Worm (Caenorhabditis elegans): Measurements from ENCODE around the gene Y56A3A.28.
A peak's percentile ranks its signal among the peaks of the same experiment; 100 is the strongest.

The Y56A3A.28 gene

DNA sequence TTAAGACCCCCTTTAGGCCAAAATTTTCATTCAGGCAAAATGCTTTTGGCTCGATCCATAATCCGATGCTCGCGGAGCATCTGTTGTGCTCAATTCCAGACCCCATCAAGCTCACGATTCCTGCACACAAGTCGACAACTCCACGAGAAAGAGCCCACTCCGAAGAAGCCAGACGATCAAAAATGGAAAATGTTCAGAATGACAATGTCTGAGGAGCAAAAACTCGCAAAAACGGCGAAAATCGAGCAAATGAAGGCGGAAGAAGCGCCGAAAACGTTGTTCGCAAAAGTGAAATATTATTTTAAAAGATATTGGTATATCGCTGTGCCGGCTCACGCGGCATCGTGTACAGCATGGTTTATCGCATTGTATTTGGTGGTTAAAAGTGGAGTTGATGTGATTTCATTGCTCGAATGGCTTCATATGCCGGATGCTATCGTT lies 49.5 kb downstream of the Y56A3A.28 start, which contains the start of gene Y56A3A.22 (continued):
- TF ChIP-seq F23B12.7 (tag; optimal IDR thresholded peaks at IDR 0.05; ENCODE audit: insufficient read depth) = no peak
- peak; percentile 66 for TF ChIP-seq attf-6 (GFP tag; IDR thresholded peaks at IDR 0.05)
- no peak for TF ChIP-seq ceh-40 (GFP tag; IDR thresholded peaks at IDR 0.05)
- no peak for TF ChIP-seq hlh-26 (GFP tag; conservative IDR thresholded peaks at IDR 0.05)
- peak; percentile 84 for TF ChIP-seq chd-7 (tag; optimal IDR thresholded peaks at IDR 0.05)
- no peak for TF ChIP-seq attf-5 (GFP tag; optimal IDR thresholded peaks at IDR 0.05)
- TF ChIP-seq F33H1.4 (GFP tag; IDR thresholded peaks at IDR 0.05) = no peak
- peak; percentile 71 for TF ChIP-seq atf-7 (tag; optimal IDR thresholded peaks at IDR 0.05)
- TF ChIP-seq ceh-58 (GFP tag; IDR thresholded peaks at IDR 0.05) = no peak
- TF ChIP-seq madf-6 (GFP tag; IDR thresholded peaks at IDR 0.05) = peak; percentile 50
- no peak for TF ChIP-seq cebp-1 (GFP tag; IDR thresholded peaks at IDR 0.05)
- peak; percentile 43 for TF ChIP-seq cebp-1 (tag; optimal IDR thresholded peaks at IDR 0.05)
- peak; percentile 24; the same call in 1 of the 2 replicates for TF ChIP-seq F39B2.1 (GFP tag; IDR thresholded peaks at IDR 0.05)
- TF ChIP-seq ceh-27 (GFP tag; optimal IDR thresholded peaks at IDR 0.05) = no peak
- TF ChIP-seq efl-1 (GFP tag; optimal IDR thresholded peaks at IDR 0.05) = no peak
- TF ChIP-seq D2030.7 (GFP tag; IDR thresholded peaks at IDR 0.05) = 0 out of 2 replicates have a peak, but pooled peaks have one; percentile 38
- TF ChIP-seq egl-44 (GFP tag; IDR thresholded peaks at IDR 0.05) = no peak
- TF ChIP-seq tlf-1 (GFP tag; optimal IDR thresholded peaks at IDR 0.05) = peak; percentile 71
- TF ChIP-seq rpc-1 (optimal IDR thresholded peaks at IDR 0.05) = no peak
- no peak for TF ChIP-seq rpc-1 (tag; optimal IDR thresholded peaks at IDR 0.05)
- TF ChIP-seq hmg-1.2 (GFP tag; IDR thresholded peaks at IDR 0.05) = 0 out of 2 replicates have a peak, but pooled peaks have one; percentile 18
- TF ChIP-seq nhr-90 (tag; optimal IDR thresholded peaks at IDR 0.05) = no peak
- no peak for TF ChIP-seq K11D2.4 (GFP tag; IDR thresholded peaks at IDR 0.05)
- TF ChIP-seq repo-1 (tag; optimal IDR thresholded peaks at IDR 0.05) = peak; percentile 93
- no peak for TF ChIP-seq Y67H2A.10 (GFP tag; conservative IDR thresholded peaks at IDR 0.05)
- TF ChIP-seq hsf-1 (GFP tag; IDR thresholded peaks at IDR 0.05) = peak; percentile 74; the same call in 1 of the 2 replicates
- TF ChIP-seq madf-3 (GFP tag; IDR thresholded peaks at IDR 0.05) = no peak; the same call in 1 of the 2 replicates
- no peak for TF ChIP-seq attf-3 (GFP tag; conservative IDR thresholded peaks at IDR 0.05)
- peak; percentile 24 to 79 for TF ChIP-seq let-607 (tag; optimal IDR thresholded peaks at IDR 0.05)
- no peak for TF ChIP-seq nhr-80 (tag; optimal IDR thresholded peaks at IDR 0.05)
- no peak for TF ChIP-seq xnd-1 (tag; optimal IDR thresholded peaks at IDR 0.05)

DNA sequence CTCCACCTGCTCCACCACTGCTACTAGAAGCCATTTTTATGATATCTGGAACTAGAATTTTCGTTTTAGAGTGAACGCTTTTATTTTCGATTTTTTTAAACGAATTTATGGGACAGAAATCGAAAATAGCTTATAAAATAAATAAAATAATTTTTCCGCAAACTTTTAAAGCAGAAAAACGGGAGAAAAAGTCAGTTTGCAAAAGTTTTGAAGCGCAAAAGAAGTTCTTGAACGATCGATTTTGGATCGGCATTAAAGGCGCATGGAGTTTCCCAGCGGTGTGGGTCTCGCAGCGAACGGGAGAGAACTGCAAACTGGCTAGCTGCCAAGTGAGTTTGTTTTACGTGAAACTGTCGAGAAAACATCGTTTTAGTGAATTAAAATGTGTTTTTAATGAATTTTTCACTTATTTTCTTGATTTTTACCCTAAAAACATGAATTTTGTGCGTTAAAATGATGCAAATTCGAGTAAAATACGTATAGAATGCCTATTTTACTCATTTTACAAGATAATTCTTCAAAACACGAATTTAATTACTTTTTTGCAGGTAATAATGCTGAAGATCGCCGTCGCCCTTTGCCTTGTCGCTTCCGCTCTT lies 50.9 kb downstream of the Y56A3A.28 start, which contains the start of the genes ccf-1 and trap-4:
TSS of gene ccf-1 (minus strand) at position 51 of the 599 bp plus-strand sequence.
TSS of gene trap-4 (plus strand) at position 549 of the 599 bp plus-strand sequence.
- TF ChIP-seq sea-2 (GFP tag; IDR thresholded peaks at IDR 0.05) = no peak
- peak; percentile 19 for TF ChIP-seq lsl-1 (GFP tag; optimal IDR thresholded peaks at IDR 0.05)
- TF ChIP-seq ama-1 (optimal IDR thresholded peaks at IDR 0.05) = no peak
- no peak for TF ChIP-seq ama-1 (GFP tag; optimal IDR thresholded peaks at IDR 0.05)
- TF ChIP-seq dox-1 (GFP tag; IDR thresholded peaks at IDR 0.05) = peak; percentile 48; the same call in 1 of the 2 replicates
- TF ChIP-seq ceh-58 (GFP tag; IDR thresholded peaks at IDR 0.05) = no peak
- no peak for TF ChIP-seq ccch-3 (GFP tag; optimal IDR thresholded peaks at IDR 0.05)
- TF ChIP-seq nhr-120 (GFP tag; IDR thresholded peaks at IDR 0.05) = no peak
- no peak for TF ChIP-seq F49E8.2 (tag; optimal IDR thresholded peaks at IDR 0.05; ENCODE audit: insufficient read depth)
- TF ChIP-seq madf-6 (GFP tag; IDR thresholded peaks at IDR 0.05) = peak; percentile 58
- TF ChIP-seq aptf-2 (GFP tag; conservative IDR thresholded peaks at IDR 0.05) = no peak
- TF ChIP-seq nhr-80 (tag; optimal IDR thresholded peaks at IDR 0.05) = peak; percentile 13
- TF ChIP-seq ceh-40 (GFP tag; IDR thresholded peaks at IDR 0.05) = no peak
- no peak for TF ChIP-seq B0336.3 (GFP tag; IDR thresholded peaks at IDR 0.05)
- peak; percentile 26 for TF ChIP-seq lin-40 (tag; optimal IDR thresholded peaks at IDR 0.05)
- 0 out of 2 replicates have a peak, but pooled peaks have one; percentile 27 for TF ChIP-seq Y53G8AR.9 (GFP tag; conservative IDR thresholded peaks at IDR 0.05)
- no peak for TF ChIP-seq bed-2 (GFP tag; IDR thresholded peaks at IDR 0.05)
- TF ChIP-seq gei-17 (GFP tag; optimal IDR thresholded peaks at IDR 0.05) = no peak
- TF ChIP-seq F37B4.10 (GFP tag; IDR thresholded peaks at IDR 0.05) = no peak
- TF ChIP-seq dpl-1 (GFP tag; optimal IDR thresholded peaks at IDR 0.05) = no peak
- TF ChIP-seq dpff-1 (tag; optimal IDR thresholded peaks at IDR 0.05) = no peak
- TF ChIP-seq die-1 (tag; optimal IDR thresholded peaks at IDR 0.05) = no peak
- no peak for TF ChIP-seq Y67H2A.10 (GFP tag; conservative IDR thresholded peaks at IDR 0.05)

All from whole organism, young adult.